Worm (Caenorhabditis elegans) whole organism, early embryonic: Measurements from ENCODE around the gene srg-57.

ENCODE experiments used
- F13C5.2 ChIP-seq: sonication (generic microtip); optimal IDR thresholded peaks from 2 replicates; lab custom pipeline; 2017; ENCODE audit warnings: mild to moderate bottlenecking, missing genetic modification characterization, inconsistent platforms, missing compliant biosample characterization
- ama-1 ChIP-seq: fragments of 150-350 bp; optimal IDR thresholded peaks from 2 replicates; lab custom pipeline; 2014
- ceh-36 ChIP-seq: sonication (generic microtip); optimal IDR thresholded peaks from 2 replicates; lab custom pipeline; 2016; ENCODE audit warnings: missing genetic modification characterization, inconsistent platforms, missing compliant biosample characterization
- flt-1 ChIP-seq: fragments of 200-800 bp; sonication (Bioruptor generic); IDR thresholded peaks from 2 replicates; pipeline ENCODE4 v1.3.6; 2022; ENCODE audit warnings: missing genetic modification characterization, missing compliant biosample characterization
- hmbx-1 ChIP-seq: sonication (generic microtip); optimal IDR thresholded peaks from 2 replicates; lab custom pipeline; 2016; ENCODE audit warnings: mild to moderate bottlenecking, missing genetic modification characterization, missing compliant biosample characterization
- sea-1 ChIP-seq: fragments of 200-800 bp; sonication (Bioruptor generic); conservative IDR thresholded peaks from 2 replicates; pipeline ENCODE4 v1.3.6; 2022; ENCODE audit warnings: missing genetic modification characterization, missing compliant biosample characterization
- tbx-37 ChIP-seq: fragments of 200-800 bp; sonication (Bioruptor generic); conservative IDR thresholded peaks from 2 replicates; pipeline ENCODE4 v1.3.6; 2022; ENCODE audit warnings: missing genetic modification reagents, missing genetic modification characterization, missing compliant biosample characterization

DNA sequence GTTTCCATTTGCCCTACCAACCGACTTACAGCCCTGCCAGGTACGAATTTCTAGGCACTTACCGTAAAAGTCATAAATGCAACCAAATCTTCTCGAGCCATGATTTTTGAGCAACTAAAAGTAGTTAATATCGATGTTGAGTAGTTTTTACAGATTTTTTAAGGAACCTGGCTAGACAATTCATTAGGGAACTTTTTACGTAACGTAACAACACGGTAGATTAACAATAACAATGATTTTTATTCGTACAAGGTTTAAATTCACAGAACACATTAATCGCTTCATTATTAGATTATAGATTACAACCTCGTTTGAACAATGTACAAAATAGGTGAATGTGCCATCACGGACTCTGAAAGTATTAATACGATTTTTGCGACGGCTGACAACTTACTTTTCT, 18.7 kb upstream of the srg-57 start, which contains the start of gene srx-26:
- TF ChIP-seq flt-1 (GFP tag; lab: Robert Waterston, UW) (no peak), ceh-36 (no peak), ama-1 (lab: Kevin White, UChicago) (no peak), hmbx-1 (tag; lab: Kevin White, UChicago) (no peak), tbx-37 (GFP tag; lab: Robert Waterston, UW) (no peak), sea-1 (GFP tag; lab: Robert Waterston, UW) (no peak), F13C5.2 (tag; lab: Kevin White, UChicago) (no peak)
